Worm (Caenorhabditis elegans) whole organism, L1 larva: ENCODE measurements around the gene F14D7.9.

Source experiments
- C04F5.9 ChIP-seq: sonication (generic microtip); optimal IDR thresholded peaks from 2 replicates; lab custom pipeline; 2016; ENCODE audit warnings: missing genetic modification characterization, missing compliant biosample characterization
- C16A3.4 ChIP-seq: fragments of 150-350 bp; optimal IDR thresholded peaks from 2 replicates; lab custom pipeline; 2014; ENCODE audit warnings: missing biosample characterization, missing genetic modification characterization
- F16B12.6 ChIP-seq: fragments of 150-350 bp; optimal IDR thresholded peaks from 2 replicates; lab custom pipeline; 2014; ENCODE audit warnings: missing biosample characterization, missing genetic modification characterization
- Y116A8C.19 ChIP-seq: sonication (generic microtip); optimal IDR thresholded peaks from 2 replicates; lab custom pipeline; 2016; ENCODE audit warnings: missing compliant biosample characterization, missing genetic modification characterization, borderline replicate concordance
- ama-1 ChIP-seq: fragments of 150-350 bp; optimal IDR thresholded peaks from 2 replicates; lab custom pipeline; 2014
- blmp-1 ChIP-seq: fragments of 150-350 bp; optimal IDR thresholded peaks from 2 replicates; lab custom pipeline; 2014; ENCODE audit warnings: missing biosample characterization, missing genetic modification characterization
- ceh-63 ChIP-seq: fragments of 200-800 bp; sonication (Bioruptor generic); optimal IDR thresholded peaks from 2 replicates; lab custom pipeline; 2018; ENCODE audit warnings: mild to moderate bottlenecking, missing genetic modification characterization, missing compliant biosample characterization
- ceh-8 ChIP-seq: fragments of 200-800 bp; sonication (Bioruptor generic); optimal IDR thresholded peaks from 2 replicates; lab custom pipeline; 2018; ENCODE audit warnings: mild to moderate bottlenecking, missing genetic modification characterization, moderate library complexity, missing compliant biosample characterization
- efl-1 ChIP-seq, 4 experiments: fragments of 150-350 bp; optimal IDR thresholded peaks in 3 of 4; peaks in 1 of 4; 1 replicate in 1 of 4; 2 replicates in 3 of 4; lab custom pipeline; 2014; ENCODE audit warnings: missing biosample characterization in 2 of 4, missing genetic modification characterization in 2 of 4, missing genetic modification reagents in 2 of 4
- elt-3 ChIP-seq, 6 experiments: fragments of 150-350 bp in 1 of 6; sonication (generic microtip); optimal IDR thresholded peaks; 2 replicates each; lab custom pipeline; 2017 to 2018; ENCODE audit warnings: missing biosample characterization in 6 of 6, missing genetic modification characterization in 6 of 6, inconsistent platforms in 1 of 6
- fkh-8 ChIP-seq: sonication (generic microtip); optimal IDR thresholded peaks from 2 replicates; lab custom pipeline; 2016; ENCODE audit warnings: mild to moderate bottlenecking, missing genetic modification characterization, missing compliant biosample characterization
- fos-1 ChIP-seq: fragments of 150-350 bp; optimal IDR thresholded peaks from 2 replicates; lab custom pipeline; 2014; ENCODE audit warnings: missing biosample characterization, missing genetic modification characterization
- grh-1 ChIP-seq: fragments of 200-800 bp; sonication (Bioruptor generic); IDR thresholded peaks from 2 replicates; pipeline ENCODE4 v1.3.6; 2022; ENCODE audit warnings: missing genetic modification reagents, missing genetic modification characterization, missing compliant biosample characterization
- hlh-4 ChIP-seq: sonication (generic microtip); optimal IDR thresholded peaks from 2 replicates; lab custom pipeline; 2016; ENCODE audit warnings: mild to moderate bottlenecking, missing genetic modification characterization, missing compliant biosample characterization
- hpl-2 ChIP-seq: fragments of 150-350 bp; optimal IDR thresholded peaks from 2 replicates; lab custom pipeline; 2014; ENCODE audit warnings: missing biosample characterization, missing genetic modification reagents, missing genetic modification characterization
- jun-1 ChIP-seq: fragments of 150-350 bp; optimal IDR thresholded peaks from 2 replicates; lab custom pipeline; 2014; ENCODE audit warnings: missing biosample characterization, missing genetic modification reagents, missing genetic modification characterization
- lin-14 ChIP-seq: fragments of 200-800 bp; sonication (Bioruptor generic); optimal IDR thresholded peaks from 2 replicates; lab custom pipeline; 2018; ENCODE audit warnings: mild to moderate bottlenecking, missing genetic modification characterization, moderate library complexity, missing compliant biosample characterization
- lin-15B ChIP-seq: fragments of 150-350 bp; sonication (generic microtip); optimal IDR thresholded peaks from 3 replicates; lab custom pipeline; 2014; ENCODE audit warnings: missing biosample characterization, missing genetic modification characterization
- mab-9 ChIP-seq: fragments of 200-800 bp; sonication (Bioruptor generic); IDR thresholded peaks from 2 replicates; pipeline ENCODE4 v1.3.6; 2022; ENCODE audit warnings: missing genetic modification reagents, missing genetic modification characterization, missing compliant biosample characterization
- mdl-1 ChIP-seq, 2 experiments: fragments of 150-350 bp; optimal IDR thresholded peaks; 2 replicates each; lab custom pipeline; 2014 to 2017; ENCODE audit warnings: missing biosample characterization in 2 of 2, missing genetic modification characterization in 2 of 2, inconsistent platforms in 1 of 2
- mef-2 ChIP-seq: fragments of 150-350 bp; optimal IDR thresholded peaks from 2 replicates; lab custom pipeline; 2014; ENCODE audit warnings: missing biosample characterization, missing genetic modification characterization
- nhr-12 ChIP-seq: sonication (generic microtip); optimal IDR thresholded peaks from 2 replicates; lab custom pipeline; 2017; ENCODE audit warnings: missing biosample characterization, missing genetic modification characterization
- nhr-28 ChIP-seq: fragments of 150-350 bp; optimal IDR thresholded peaks from 2 replicates; lab custom pipeline; 2014; ENCODE audit warnings: missing biosample characterization, missing genetic modification characterization
- nhr-47 ChIP-seq: sonication (generic microtip); optimal IDR thresholded peaks from 2 replicates; lab custom pipeline; 2016; ENCODE audit warnings: mild to moderate bottlenecking, missing genetic modification characterization, moderate library complexity, missing compliant biosample characterization
- nhr-71 ChIP-seq: sonication (generic microtip); optimal IDR thresholded peaks from 2 replicates; lab custom pipeline; 2016; ENCODE audit warnings: mild to moderate bottlenecking, missing genetic modification characterization, moderate library complexity, missing compliant biosample characterization
- nhr-77 ChIP-seq: fragments of 150-350 bp; optimal IDR thresholded peaks from 2 replicates; lab custom pipeline; 2014; ENCODE audit warnings: missing biosample characterization, missing genetic modification characterization
- nhr-85 ChIP-seq: sonication (generic microtip); peaks from one replicate; lab custom pipeline; 2016; ENCODE audit warnings: missing genetic modification characterization, inconsistent platforms, missing compliant biosample characterization
- pag-3 ChIP-seq: sonication (generic microtip); optimal IDR thresholded peaks from 2 replicates; lab custom pipeline; 2017; ENCODE audit warnings: missing genetic modification characterization, mild to moderate bottlenecking, missing compliant biosample characterization, antibody characterized with exemption, borderline replicate concordance; ENCODE audit not compliant: insufficient read depth
- pax-3 ChIP-seq: fragments of 200-800 bp; sonication (Bioruptor generic); optimal IDR thresholded peaks from 2 replicates; lab custom pipeline; 2018; ENCODE audit warnings: mild to moderate bottlenecking, missing genetic modification characterization, moderate library complexity, missing compliant biosample characterization
- skn-1 ChIP-seq: fragments of 150-350 bp; optimal IDR thresholded peaks from 2 replicates; lab custom pipeline; 2014; ENCODE audit warnings: missing biosample characterization, missing genetic modification characterization
- snpc-4 ChIP-seq: fragments of 150-350 bp; optimal IDR thresholded peaks from 2 replicates; lab custom pipeline; 2014; ENCODE audit warnings: missing biosample characterization, missing genetic modification characterization
- snu-23 ChIP-seq: sonication (generic microtip); optimal IDR thresholded peaks from 2 replicates; lab custom pipeline; 2016; ENCODE audit warnings: missing genetic modification characterization, missing compliant biosample characterization
- sox-4 ChIP-seq: sonication (generic microtip); optimal IDR thresholded peaks from 2 replicates; lab custom pipeline; 2016; ENCODE audit warnings: missing genetic modification characterization, missing compliant biosample characterization
- sptf-1 ChIP-seq: fragments of 150-350 bp; optimal IDR thresholded peaks from 2 replicates; lab custom pipeline; 2014; ENCODE audit warnings: missing biosample characterization, missing genetic modification characterization
- sup-37 ChIP-seq: fragments of 200-800 bp; sonication (Bioruptor generic); optimal IDR thresholded peaks from 2 replicates; lab custom pipeline; 2018; ENCODE audit warnings: mild to moderate bottlenecking, missing genetic modification characterization, missing compliant biosample characterization
- unc-130 ChIP-seq: fragments of 150-350 bp; optimal IDR thresholded peaks from 2 replicates; lab custom pipeline; 2017; ENCODE audit warnings: missing biosample characterization, missing genetic modification characterization, inconsistent platforms
- unc-62 ChIP-seq: fragments of 150-350 bp; optimal IDR thresholded peaks from 2 replicates; lab custom pipeline; 2014; ENCODE audit warnings: missing biosample characterization, missing genetic modification reagents, missing genetic modification characterization
- unc-98 ChIP-seq: fragments of 200-800 bp; sonication (Bioruptor generic); IDR thresholded peaks from 2 replicates; pipeline ENCODE4 v1.3.6; 2022; ENCODE audit warnings: missing genetic modification characterization, missing compliant biosample characterization
- zag-1 ChIP-seq: fragments of 150-350 bp; optimal IDR thresholded peaks from 2 replicates; lab custom pipeline; 2014; ENCODE audit warnings: missing biosample characterization, missing genetic modification characterization
- zip-4 ChIP-seq: fragments of 200-800 bp; sonication (Bioruptor generic); optimal IDR thresholded peaks from 2 replicates; lab custom pipeline; 2018; ENCODE audit warnings: mild to moderate bottlenecking, missing genetic modification characterization, moderate library complexity, missing compliant biosample characterization
- ztf-4 ChIP-seq: fragments of 150-350 bp; optimal IDR thresholded peaks from 2 replicates; lab custom pipeline; 2014; ENCODE audit warnings: missing biosample characterization, missing genetic modification characterization

F14D7.9 gene

ce11 chrV:14327776-14328175 lies 33.3 kb downstream of the F14D7.9 start, which contains the start of gene F47B8.5:
F47B8.5 (minus strand) TSS chrV:14327876.
- no peak for TF ChIP-seq blmp-1 (tag; lab: Kevin White, UChicago)
- no peak for TF ChIP-seq fos-1 (tag; lab: Kevin White, UChicago)
- TF ChIP-seq nhr-12 (tag; lab: Kevin White, UChicago) = no peak
- TF ChIP-seq jun-1 (tag; lab: Kevin White, UChicago) = no peak
- no peak for TF ChIP-seq hlh-4 (tag; lab: Kevin White, UChicago)
- no peak for TF ChIP-seq ztf-4 (tag; lab: Kevin White, UChicago)
- no peak for TF ChIP-seq C04F5.9 (tag; lab: Kevin White, UChicago)

ce11 chrV:14328806-14329205 lies 34.3 kb downstream of the F14D7.9 start, which contains the start of gene pepm-1:
pepm-1 (plus strand) TSS chrV:14329106.
- TF ChIP-seq ztf-4 (tag; lab: Kevin White, UChicago) (no peak), blmp-1 (tag; lab: Kevin White, UChicago) (peak; percentile 13)

DNA sequence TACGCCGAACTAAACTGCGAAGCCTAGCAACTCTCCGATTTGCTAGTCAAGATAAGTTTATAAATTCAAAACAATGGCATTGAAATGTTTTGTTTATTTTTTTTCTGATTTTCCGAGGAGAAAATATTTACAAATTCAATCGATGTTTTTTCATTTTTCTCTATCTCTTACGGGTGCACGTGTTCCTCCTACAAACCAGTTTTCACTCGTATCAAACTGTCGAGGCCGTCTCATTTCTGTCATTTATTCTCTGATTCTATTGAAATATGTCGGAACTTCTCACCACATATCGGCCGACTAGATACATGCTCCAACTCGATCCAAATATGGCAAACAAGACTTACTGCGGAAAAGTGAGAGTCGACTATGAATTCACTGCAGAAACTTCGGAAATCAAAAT lies 37.0 kb downstream of the F14D7.9 start, which contains the start of gene F47B8.8:
F47B8.8 (plus strand) TSS at position 257 of the 400 bp plus-strand sequence.
- TF ChIP-seq nhr-77 (tag; lab: Kevin White, UChicago) (no peak), elt-3 (tag; optimal IDR thresholded peaks at IDR 0.05; lab: Kevin White, UChicago) (peak in 1 of 6 experiments; percentile 58), mdl-1 (tag; optimal IDR thresholded peaks at IDR 0.05; lab: Kevin White, UChicago) (peak in 1 of 2 experiments; percentile 20), snu-23 (GFP tag; lab: Kevin White, UChicago) (peak; percentile 36), grh-1 (GFP tag; lab: Robert Waterston, UW) (peak; percentile 65), blmp-1 (tag; lab: Kevin White, UChicago) (peak; percentile 73), lin-14 (GFP tag; lab: Kevin White, UChicago) (peak; percentile 55), nhr-85 (tag; lab: Kevin White, UChicago) (peak; percentile 75), hpl-2 (GFP tag; lab: Kevin White, UChicago) (no peak), sox-4 (tag; lab: Kevin White, UChicago) (no peak), nhr-71 (tag; lab: Kevin White, UChicago) (peak; percentile 5)
- TF ChIP-seq, all 84 proteins: peak for 8

DNA sequence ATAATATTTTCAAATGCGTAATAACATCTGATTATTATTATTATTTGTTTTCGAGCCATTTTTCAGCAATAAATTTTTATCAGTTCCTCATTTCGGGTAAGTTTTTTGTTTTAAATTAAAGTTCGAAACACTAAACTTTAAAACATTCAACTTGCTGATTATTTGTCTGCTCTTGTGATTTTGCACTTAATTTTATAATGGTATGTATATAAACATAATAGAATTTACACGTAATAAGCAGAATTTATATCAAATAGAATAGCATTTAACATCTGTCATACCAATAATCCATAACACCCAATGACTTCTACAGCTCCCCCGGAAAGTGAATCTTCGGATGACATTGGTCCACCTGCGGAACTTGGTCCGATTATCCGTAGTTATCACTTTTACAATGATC lies 38.6 kb downstream of the F14D7.9 start, which contains the start of gene srm-4:
srm-4 (plus strand) TSS at position 301 of the 400 bp plus-strand sequence.
- TF ChIP-seq lin-15B (no peak), hpl-2 (GFP tag; lab: Kevin White, UChicago) (no peak), mef-2 (tag; lab: Kevin White, UChicago) (no peak), unc-98 (GFP tag; lab: Robert Waterston, UW) (no peak), nhr-47 (tag; lab: Kevin White, UChicago) (no peak), mab-9 (no peak), Y116A8C.19 (tag; lab: Kevin White, UChicago) (no peak), C16A3.4 (tag; lab: Kevin White, UChicago) (no peak), nhr-12 (tag; lab: Kevin White, UChicago) (no peak), unc-130 (no peak), unc-62 (GFP tag; lab: Kevin White, UChicago) (no peak)

- TF ChIP-seq zag-1 (tag; lab: Kevin White, UChicago) = no peak
- TF ChIP-seq fkh-8 (tag; lab: Kevin White, UChicago) = peak; percentile 28
- peak; percentile 7 for TF ChIP-seq nhr-71 (tag; lab: Kevin White, UChicago)
Observed at ce11 chrV:14334901-14335300, 40.4 kb downstream of the F14D7.9 start, which contains the start of gene srm-5. srm-5 (plus strand) TSS chrV:14335201.

ce11 chrV:14336655-14337054 lies 42.2 kb downstream of the F14D7.9 start, which contains the start of gene srm-6:
srm-6 (plus strand) TSS chrV:14336955.
- TF ChIP-seq pax-3 (tag; lab: Kevin White, UChicago) = peak; percentile 15
- no peak for TF ChIP-seq ceh-63 (GFP tag; lab: Kevin White, UChicago)
- TF ChIP-seq Y116A8C.19 (tag; lab: Kevin White, UChicago) = no peak
- TF ChIP-seq snpc-4 (tag; lab: Kevin White, UChicago) = no peak
- peak; percentile 40 for TF ChIP-seq fkh-8 (tag; lab: Kevin White, UChicago)
- no peak for TF ChIP-seq sup-37 (GFP tag; lab: Kevin White, UChicago)
- no peak for TF ChIP-seq efl-1 (optimal IDR thresholded peaks at IDR 0.05; lab: Kevin White, UChicago)
- TF ChIP-seq efl-1 (GFP tag; optimal IDR thresholded peaks at IDR 0.05 in 1 of 2; lab: Kevin White, UChicago) = peak in 1 of 2 experiments; percentile 20
- peak; percentile 15 for TF ChIP-seq nhr-71 (tag; lab: Kevin White, UChicago)
- no peak for TF ChIP-seq pag-3
- no peak for TF ChIP-seq nhr-28 (tag; lab: Kevin White, UChicago)
- TF ChIP-seq F16B12.6 (tag; lab: Kevin White, UChicago) = no peak
- no peak for TF ChIP-seq ama-1 (lab: Kevin White, UChicago)
- no peak for TF ChIP-seq zip-4 (GFP tag; lab: Kevin White, UChicago)
- no peak for TF ChIP-seq mdl-1 (tag; optimal IDR thresholded peaks at IDR 0.05; lab: Kevin White, UChicago)
- peak; percentile 3 for TF ChIP-seq nhr-47 (tag; lab: Kevin White, UChicago)
- no peak for TF ChIP-seq sptf-1 (tag; lab: Kevin White, UChicago)
- no peak for TF ChIP-seq skn-1 (tag; lab: Kevin White, UChicago)
- TF ChIP-seq ceh-8 (GFP tag; lab: Kevin White, UChicago) = peak; percentile 69
